Worm (Caenorhabditis elegans) whole organism, L4/young adult: ENCODE data around the gene Y51H7C.1.

ENCODE experiments used
- W03F9.2 ChIP-seq: fragments of 150-350 bp; optimal IDR thresholded peaks from 2 replicates; lab custom pipeline; 2014; ENCODE audit warnings: missing biosample characterization, missing genetic modification characterization
- dao-5 ChIP-seq: sonication (generic microtip); optimal IDR thresholded peaks from 2 replicates; lab custom pipeline; 2016; ENCODE audit warnings: missing genotype, missing genetic modification characterization, moderate library complexity, missing compliant biosample characterization
- him-1 ChIP-seq: sonication (generic microtip); optimal IDR thresholded peaks from 2 replicates; lab custom pipeline; 2016; ENCODE audit warnings: missing genotype, missing genetic modification reagents, missing genetic modification characterization, missing compliant biosample characterization

The Y51H7C.1 gene

ce11 chrII:1474807-1475206, 7.3 kb downstream of the Y51H7C.1 start:
- TF ChIP-seq W03F9.2 (tag; lab: Kevin White, UChicago) (no peak), dao-5 (no peak), him-1 (tag; lab: Kevin White, UChicago) (no peak)

- no peak for TF ChIP-seq him-1 (tag; lab: Kevin White, UChicago)
- TF ChIP-seq W03F9.2 (tag; lab: Kevin White, UChicago): no peak
- no peak for TF ChIP-seq dao-5
Observed at ce11 chrII:1475328-1475727, 7.8 kb downstream of the Y51H7C.1 start.

- TF ChIP-seq him-1 (tag; lab: Kevin White, UChicago) (no peak), W03F9.2 (tag; lab: Kevin White, UChicago) (no peak), dao-5 (no peak)
Observed at ce11 chrII:1476016-1476415, 8.5 kb downstream of the Y51H7C.1 start.

ce11 chrII:1477295-1477694, 9.8 kb downstream of the Y51H7C.1 start:
- TF ChIP-seq dao-5 (no peak), him-1 (tag; lab: Kevin White, UChicago) (no peak), W03F9.2 (tag; lab: Kevin White, UChicago) (no peak)

- TF ChIP-seq dao-5 (no peak), him-1 (tag; lab: Kevin White, UChicago) (no peak), W03F9.2 (tag; lab: Kevin White, UChicago) (no peak)
Observed at ce11 chrII:1477975-1478374, 10.4 kb downstream of the Y51H7C.1 start.

DNA sequence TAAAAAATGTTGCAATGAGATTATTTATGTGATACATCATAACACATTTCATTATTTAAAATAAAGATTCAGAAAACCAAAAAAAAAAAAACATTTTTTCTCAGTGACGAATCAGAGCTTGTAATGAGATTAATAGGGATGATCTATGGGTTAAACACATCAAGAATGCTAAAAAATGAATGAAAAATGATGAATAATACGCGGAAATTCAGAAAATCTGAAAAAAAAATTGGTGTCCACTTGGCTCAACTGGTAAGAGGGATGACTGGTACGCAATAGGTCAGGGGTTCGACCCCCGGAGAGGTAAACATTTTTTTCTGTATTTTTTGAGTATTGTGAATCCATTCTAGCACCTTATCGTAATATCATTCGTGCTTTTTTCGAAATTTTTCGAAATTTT, 11.0 kb downstream of the Y51H7C.1 start:
- no peak for TF ChIP-seq W03F9.2 (tag; lab: Kevin White, UChicago)
- TF ChIP-seq him-1 (tag; lab: Kevin White, UChicago): no peak
- TF ChIP-seq dao-5: no peak

ce11 chrII:1481660-1482059, 14.1 kb downstream of the Y51H7C.1 start:
- TF ChIP-seq W03F9.2 (tag; lab: Kevin White, UChicago) (no peak), him-1 (tag; lab: Kevin White, UChicago) (no peak), dao-5 (no peak)

DNA sequence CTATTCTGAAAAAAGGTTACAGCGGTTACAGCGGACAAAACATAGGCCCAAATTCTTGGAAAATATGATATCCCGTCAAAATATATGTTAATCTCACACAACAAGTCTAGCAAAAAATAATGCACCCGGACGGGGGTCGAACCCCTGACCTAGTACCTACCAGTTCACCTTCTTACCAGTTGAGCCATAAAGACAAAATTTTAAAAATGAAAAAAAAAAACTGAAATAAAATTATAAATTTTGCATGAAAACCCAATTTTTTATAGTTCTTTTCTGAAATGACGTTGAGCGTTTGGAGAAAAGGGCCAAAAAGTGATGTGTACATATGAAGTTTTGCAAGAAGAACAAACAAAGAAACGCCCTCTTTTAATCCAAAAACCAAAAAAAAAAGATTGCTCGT, 14.9 kb downstream of the Y51H7C.1 start:
- TF ChIP-seq W03F9.2 (tag; lab: Kevin White, UChicago) (no peak), dao-5 (no peak), him-1 (tag; lab: Kevin White, UChicago) (no peak)

DNA sequence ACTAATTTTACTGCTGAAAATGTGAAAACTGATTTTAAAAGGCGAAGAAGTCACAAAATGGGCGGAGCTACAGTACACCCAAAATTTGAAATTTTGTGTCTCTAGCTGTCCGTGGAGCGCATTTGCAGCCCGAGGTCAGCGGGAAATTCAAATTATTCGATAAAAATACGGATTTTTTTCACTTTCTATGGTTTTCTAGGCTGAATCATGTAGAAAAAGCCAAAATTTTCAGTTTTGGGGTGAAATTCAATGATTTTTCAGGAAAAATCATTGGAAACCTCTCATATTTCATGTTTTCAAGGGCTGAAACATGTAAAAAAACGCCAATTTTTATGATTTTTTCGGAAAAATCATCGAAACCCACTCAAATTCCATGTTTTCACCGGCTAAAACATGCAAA, 23.3 kb downstream of the Y51H7C.1 start:
- TF ChIP-seq dao-5: no peak
- TF ChIP-seq W03F9.2 (tag; lab: Kevin White, UChicago): no peak
- TF ChIP-seq him-1 (tag; lab: Kevin White, UChicago): no peak

ce11 chrII:1500286-1500840, 32.8 kb downstream of the Y51H7C.1 start, which contains the start of gene emc-1:
emc-1 (minus strand) TSS chrII:1500330.
- TF ChIP-seq W03F9.2 (tag; lab: Kevin White, UChicago): no peak
- no peak for TF ChIP-seq dao-5
- no peak for TF ChIP-seq him-1 (tag; lab: Kevin White, UChicago)

- no peak for TF ChIP-seq dao-5
Observed at ce11 chrII:1500959-1501358, 33.4 kb downstream of the Y51H7C.1 start.

- TF ChIP-seq dao-5 (no peak), W03F9.2 (tag; lab: Kevin White, UChicago) (no peak), him-1 (tag; lab: Kevin White, UChicago) (no peak)
Observed at ce11 chrII:1501614-1502355, 34.3 kb downstream of the Y51H7C.1 start.

- no peak for TF ChIP-seq W03F9.2 (tag; lab: Kevin White, UChicago)
- TF ChIP-seq him-1 (tag; lab: Kevin White, UChicago): no peak
- TF ChIP-seq dao-5: no peak
Observed at ce11 chrII:1503663-1504062, 36.1 kb downstream of the Y51H7C.1 start.

ce11 chrII:1504266-1504665, 36.7 kb downstream of the Y51H7C.1 start, which contains the start of gene fdgt-1:
fdgt-1 (plus strand) TSS chrII:1504566.
- TF ChIP-seq dao-5: no peak
- no peak for TF ChIP-seq W03F9.2 (tag; lab: Kevin White, UChicago)
- TF ChIP-seq him-1 (tag; lab: Kevin White, UChicago): no peak

ce11 chrII:1517354-1517753, 49.8 kb downstream of the Y51H7C.1 start, which contains the start of gene math-45:
math-45 (minus strand) TSS chrII:1517454.
- TF ChIP-seq dao-5 (no peak), W03F9.2 (tag; lab: Kevin White, UChicago) (no peak), him-1 (tag; lab: Kevin White, UChicago) (no peak)
